Worm (Caenorhabditis elegans) whole organism, L1 larva: Measurements from ENCODE around the gene air-1.
A peak's percentile ranks its signal among the peaks of the same experiment; 100 is the strongest.

Source experiments
- efl-3 ChIP-seq: fragments of 200-800 bp; sonication (Bioruptor generic); optimal IDR thresholded peaks from 2 replicates; lab custom pipeline; 2018; ENCODE audit warnings: mild to moderate bottlenecking, missing genetic modification characterization, missing compliant biosample characterization
- egl-27 ChIP-seq, 2 experiments: fragments of 150-350 bp in 1 of 2; sonication (generic microtip); optimal IDR thresholded peaks; 3 replicates each; lab custom pipeline; 2017 to 2018; ENCODE audit warnings: missing biosample characterization in 2 of 2, missing genetic modification characterization in 2 of 2, missing genetic modification reagents in 2 of 2
- lin-14 ChIP-seq: fragments of 200-800 bp; sonication (Bioruptor generic); optimal IDR thresholded peaks from 2 replicates; lab custom pipeline; 2018; ENCODE audit warnings: mild to moderate bottlenecking, missing genetic modification characterization, moderate library complexity, missing compliant biosample characterization
- lin-35 ChIP-seq, 2 experiments: fragments of 150-350 bp; optimal IDR thresholded peaks; 2 replicates each; lab custom pipeline; 2014; ENCODE audit warnings: missing biosample characterization in 2 of 2, missing genetic modification characterization in 2 of 2, missing genetic modification reagents in 2 of 2
- lsy-2 ChIP-seq, 2 experiments: fragments of 150-350 bp; optimal IDR thresholded peaks; 2 replicates each; lab custom pipeline; 2014; ENCODE audit warnings: missing biosample characterization in 2 of 2, missing genetic modification characterization in 2 of 2
- mep-1 ChIP-seq: fragments of 150-350 bp; optimal IDR thresholded peaks from 2 replicates; lab custom pipeline; 2014; ENCODE audit warnings: missing biosample characterization, missing genetic modification characterization
- nhr-237 ChIP-seq: fragments of 150-350 bp; optimal IDR thresholded peaks from 2 replicates; lab custom pipeline; 2014; ENCODE audit warnings: missing biosample characterization, missing genetic modification characterization
- skn-1 ChIP-seq: fragments of 150-350 bp; optimal IDR thresholded peaks from 2 replicates; lab custom pipeline; 2014; ENCODE audit warnings: missing biosample characterization, missing genetic modification characterization
- tbx-2 ChIP-seq: sonication (generic microtip); optimal IDR thresholded peaks from 2 replicates; lab custom pipeline; 2016; ENCODE audit warnings: missing genetic modification characterization, missing compliant biosample characterization

DNA sequence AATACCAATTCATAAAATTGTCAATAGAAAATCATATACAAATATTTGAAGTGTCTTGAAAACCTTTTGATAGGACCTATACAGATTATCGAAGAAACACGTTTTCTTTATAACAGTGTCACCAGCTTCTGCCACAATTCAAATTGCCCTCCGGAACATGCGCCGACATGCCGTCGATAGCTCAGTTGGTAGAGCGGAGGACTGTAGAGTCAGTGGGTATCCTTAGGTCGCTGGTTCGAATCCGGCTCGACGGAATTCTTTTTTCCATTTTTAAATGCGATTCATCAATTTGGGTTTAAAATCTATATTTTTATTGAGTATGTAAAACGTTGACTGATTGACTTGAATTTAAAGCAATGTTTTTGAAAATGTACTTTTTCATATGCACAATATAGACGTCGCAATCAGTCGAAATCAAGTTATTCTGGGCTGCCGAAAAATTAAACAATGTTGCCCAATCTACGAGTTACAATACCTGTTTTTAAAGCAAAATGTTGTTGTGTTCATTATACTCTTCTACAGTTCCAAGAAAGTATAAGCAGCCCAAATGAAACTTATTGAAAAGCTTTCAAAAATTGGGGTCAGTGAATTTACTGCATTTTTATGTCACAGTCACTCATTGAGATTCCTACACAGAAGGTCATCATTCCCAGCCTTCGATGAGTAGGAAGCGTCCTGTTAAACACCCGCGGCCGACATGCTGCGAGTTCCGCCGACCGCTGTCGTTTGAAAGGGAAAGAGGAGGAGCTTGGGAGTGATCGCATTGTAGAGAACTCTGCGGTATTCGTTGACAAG, 26.2 kb downstream of the air-1 start:
- TF ChIP-seq egl-27 (tag; optimal IDR thresholded peaks at IDR 0.05; lab: Kevin White, UChicago), result no peak
- peak; percentile 18 to 70 for TF ChIP-seq lsy-2 (tag; optimal IDR thresholded peaks at IDR 0.05; lab: Kevin White, UChicago)
- no peak for TF ChIP-seq skn-1 (tag; lab: Kevin White, UChicago)
- TF ChIP-seq mep-1 (tag; lab: Kevin White, UChicago), result peak; percentile 68
- peak; percentile 85 for TF ChIP-seq lin-14 (GFP tag; lab: Kevin White, UChicago)
- TF ChIP-seq efl-3 (GFP tag; lab: Kevin White, UChicago), result peak; percentile 36
- no peak for TF ChIP-seq nhr-237
- TF ChIP-seq tbx-2 (tag; lab: Kevin White, UChicago), result peak; percentile 59
- TF ChIP-seq lin-35 (GFP tag; optimal IDR thresholded peaks at IDR 0.05; lab: Kevin White, UChicago), result peak in 1 of 2 experiments; percentile 62
